Fruit fly (Drosophila melanogaster) whole organism, embryonic: ENCODE data around the gene Fer3.

Experiments used
- CG10267 ChIP-seq: fragments of 200-800 bp; sonication (Bioruptor generic); optimal IDR thresholded peaks from 2 replicates; lab custom pipeline; 2018; ENCODE audit warnings: missing biosample characterization, mild to moderate bottlenecking, missing genetic modification characterization, moderate library complexity
- CG12155 ChIP-seq: fragments of 200-800 bp; sonication (Bioruptor generic); optimal IDR thresholded peaks from 3 replicates; lab custom pipeline; 2016; ENCODE audit warnings: missing biosample characterization, missing genetic modification characterization
- CG13287 ChIP-seq: fragments of 200-800 bp; sonication (Bioruptor generic); IDR thresholded peaks from 2 replicates; pipeline ENCODE4 v1.3.6; 2022; ENCODE audit warnings: missing biosample characterization, missing genetic modification characterization; ENCODE audit not compliant: partially characterized antibody
- CG14710 ChIP-seq: fragments of 200-800 bp; sonication (Bioruptor generic); optimal IDR thresholded peaks from 3 replicates; lab custom pipeline; 2019; ENCODE audit warnings: missing biosample characterization, mild to moderate bottlenecking, missing genetic modification characterization, moderate library complexity
- CG15269 ChIP-seq: fragments of 200-800 bp; sonication (Bioruptor generic); optimal IDR thresholded peaks from 2 replicates; lab custom pipeline; 2018; ENCODE audit warnings: missing biosample characterization, mild to moderate bottlenecking, missing genetic modification characterization, moderate library complexity
- CG16815 ChIP-seq: fragments of 200-800 bp; sonication (Bioruptor generic); optimal IDR thresholded peaks from 3 replicates; lab custom pipeline; 2017; ENCODE audit warnings: missing biosample characterization, mild to moderate bottlenecking, missing genetic modification characterization
- CG18011 ChIP-seq: fragments of 200-800 bp; sonication (Bioruptor generic); optimal IDR thresholded peaks from 2 replicates; lab custom pipeline; 2017; ENCODE audit warnings: missing biosample characterization, missing genetic modification characterization, mild to moderate bottlenecking, moderate library complexity, missing genotype
- CG18262 ChIP-seq: fragments of 200-800 bp; optimal IDR thresholded peaks from 3 replicates; lab custom pipeline; 2019; ENCODE audit warnings: missing biosample characterization, mild to moderate bottlenecking, missing genetic modification characterization, moderate library complexity
- CG18599 ChIP-seq: fragments of 200-800 bp; sonication (Bioruptor generic); optimal IDR thresholded peaks from 3 replicates; lab custom pipeline; 2017; ENCODE audit warnings: missing biosample characterization, missing genetic modification characterization, mild to moderate bottlenecking, moderate library complexity, missing genetic modification reagents
- CG2129 ChIP-seq: fragments of 200-800 bp; sonication (Bioruptor generic); IDR thresholded peaks from 2 replicates; pipeline ENCODE4 v1.3.6; 2022; ENCODE audit warnings: missing biosample characterization, missing genetic modification characterization; ENCODE audit not compliant: partially characterized antibody
- CG2875 ChIP-seq: fragments of 200-800 bp; sonication (Bioruptor generic); optimal IDR thresholded peaks from 2 replicates; lab custom pipeline; 2017; ENCODE audit warnings: missing biosample characterization, mild to moderate bottlenecking, missing genetic modification characterization, missing genetic modification reagents
- CG2889 ChIP-seq: fragments of 200-800 bp; sonication (Bioruptor generic); IDR thresholded peaks from 3 replicates; pipeline ENCODE4 v1.3.6; 2022; ENCODE audit warnings: missing biosample characterization, missing genetic modification characterization
- CG4360 ChIP-seq: fragments of 200-800 bp; sonication (Bioruptor generic); IDR thresholded peaks from 2 replicates; pipeline ENCODE4 v1.3.6; 2022; ENCODE audit warnings: missing biosample characterization, missing genetic modification characterization
- CG6254 ChIP-seq: fragments of 200-800 bp; sonication (Bioruptor generic); optimal IDR thresholded peaks from 3 replicates; lab custom pipeline; 2017; ENCODE audit warnings: mild to moderate bottlenecking, missing biosample characterization, missing genetic modification reagents, missing genetic modification characterization
- CG7556 ChIP-seq: fragments of 200-800 bp; sonication (Bioruptor generic); optimal IDR thresholded peaks from 2 replicates; lab custom pipeline; 2017; ENCODE audit warnings: missing biosample characterization, mild to moderate bottlenecking, missing genetic modification characterization
- CG8924 ChIP-seq: fragments of 200-800 bp; optimal IDR thresholded peaks from 3 replicates; lab custom pipeline; 2019; ENCODE audit warnings: missing biosample characterization, mild to moderate bottlenecking, missing genetic modification characterization, moderate library complexity
- CG8944 ChIP-seq: fragments of 200-800 bp; sonication (Bioruptor generic); optimal IDR thresholded peaks from 3 replicates; lab custom pipeline; 2016; ENCODE audit warnings: missing biosample characterization, missing genetic modification characterization
- CkIIα-i1 ChIP-seq: fragments of 200-800 bp; sonication (Bioruptor generic); IDR thresholded peaks from 2 replicates; pipeline ENCODE4 v1.3.6; 2022; ENCODE audit warnings: missing biosample characterization, missing genetic modification characterization
- Dad ChIP-seq: fragments of 200-800 bp; sonication (Bioruptor generic); optimal IDR thresholded peaks from 3 replicates; lab custom pipeline; 2016; ENCODE audit warnings: missing biosample characterization, missing genetic modification characterization
- Doc2 ChIP-seq: fragments of 200-800 bp; sonication (Bioruptor generic); IDR thresholded peaks from 2 replicates; pipeline ENCODE4 v1.3.6; 2022; ENCODE audit warnings: missing biosample characterization, missing genetic modification characterization
- Doc3 ChIP-seq: fragments of 200-800 bp; sonication (Bioruptor generic); IDR thresholded peaks from 3 replicates; pipeline ENCODE4 v1.3.6; 2022; ENCODE audit warnings: missing biosample characterization, missing genetic modification characterization; ENCODE audit not compliant: partially characterized antibody
- Drgx ChIP-seq: fragments of 200-800 bp; sonication (Bioruptor generic); IDR thresholded peaks from 2 replicates; pipeline ENCODE4 v1.3.6; 2022; ENCODE audit warnings: missing biosample characterization, missing genetic modification characterization
- Fer1 ChIP-seq: fragments of 200-800 bp; sonication (Bioruptor generic); optimal IDR thresholded peaks from 2 replicates; lab custom pipeline; 2017; ENCODE audit warnings: missing biosample characterization, mild to moderate bottlenecking, missing genetic modification characterization
- Fer2 ChIP-seq: fragments of 200-800 bp; sonication (Bioruptor generic); optimal IDR thresholded peaks from 2 replicates; lab custom pipeline; 2018; ENCODE audit warnings: missing biosample characterization, mild to moderate bottlenecking, missing genetic modification characterization, moderate library complexity
- Fer3 ChIP-seq: fragments of 200-800 bp; sonication (Bioruptor generic); optimal IDR thresholded peaks from 2 replicates; lab custom pipeline; 2018; ENCODE audit warnings: missing biosample characterization, mild to moderate bottlenecking, missing genetic modification characterization, moderate library complexity
- H2.0 ChIP-seq: fragments of 200-800 bp; sonication (Bioruptor generic); IDR thresholded peaks from 2 replicates; pipeline ENCODE4 v1.3.6; 2022; ENCODE audit warnings: missing biosample characterization, missing genetic modification characterization
- HmgD ChIP-seq: fragments of 200-800 bp; sonication (Bioruptor generic); optimal IDR thresholded peaks from 3 replicates; lab custom pipeline; 2016; ENCODE audit warnings: missing biosample characterization, missing genetic modification characterization
- Nf-YC ChIP-seq: fragments of 200-800 bp; optimal IDR thresholded peaks from 3 replicates; lab custom pipeline; 2019; ENCODE audit warnings: missing biosample characterization, mild to moderate bottlenecking, missing genetic modification characterization, moderate library complexity
- Ptx1 ChIP-seq: fragments of 200-800 bp; sonication (Bioruptor generic); IDR thresholded peaks from 2 replicates; pipeline ENCODE4 v1.3.6; 2022; ENCODE audit warnings: missing biosample characterization, missing genetic modification characterization
- Scr ChIP-seq: fragments of 200-800 bp; sonication (Bioruptor generic); IDR thresholded peaks from 2 replicates; pipeline ENCODE4 v1.3.6; 2022; ENCODE audit warnings: missing biosample characterization, missing genetic modification characterization; ENCODE audit not compliant: partially characterized antibody
- Six4 ChIP-seq: fragments of 200-800 bp; sonication (Bioruptor generic); optimal IDR thresholded peaks from 2 replicates; lab custom pipeline; 2016; ENCODE audit warnings: missing biosample characterization, missing genetic modification characterization
- amos ChIP-seq: fragments of 200-800 bp; sonication (Bioruptor generic); IDR thresholded peaks from 2 replicates; pipeline ENCODE4 v1.3.6; 2022; ENCODE audit warnings: missing biosample characterization, missing genetic modification characterization; ENCODE audit not compliant: partially characterized antibody
- cwo ChIP-seq: fragments of 200-800 bp; sonication (Bioruptor generic); optimal IDR thresholded peaks from 3 replicates; lab custom pipeline; 2017; ENCODE audit warnings: missing biosample characterization, missing genetic modification characterization, mild to moderate bottlenecking, moderate library complexity, missing genetic modification reagents
- dysf ChIP-seq: fragments of 200-800 bp; sonication (Bioruptor generic); IDR thresholded peaks from 3 replicates; pipeline ENCODE4 v1.3.6; 2022; ENCODE audit warnings: missing biosample characterization, missing genetic modification characterization
- emc ChIP-seq: fragments of 200-800 bp; sonication (Bioruptor generic); optimal IDR thresholded peaks from 2 replicates; lab custom pipeline; 2016; ENCODE audit warnings: missing biosample characterization, missing genetic modification characterization
- knrl ChIP-seq: fragments of 200-800 bp; sonication (Bioruptor generic); IDR thresholded peaks from 3 replicates; pipeline ENCODE4 v1.3.6; 2022; ENCODE audit warnings: missing biosample characterization, missing genetic modification characterization; ENCODE audit not compliant: partially characterized antibody
- lmd ChIP-seq: fragments of 200-800 bp; sonication (Bioruptor generic); IDR thresholded peaks from 2 replicates; pipeline ENCODE4 v1.3.6; 2022; ENCODE audit warnings: missing biosample characterization, missing genetic modification characterization
- lov ChIP-seq, 2 experiments: fragments of 200-800 bp in 1 of 2; fragments of >200 bp in 1 of 2; sonication (Bioruptor generic) in 1 of 2; IDR thresholded peaks in 1 of 2; optimal IDR thresholded peaks in 1 of 2; 2 replicates in 1 of 2; 3 replicates in 1 of 2; pipeline versions ENCODE4 v1.3.6 to Lab custom; 2017 to 2022; ENCODE audit warnings: missing biosample characterization in 1 of 2, missing genetic modification characterization in 1 of 2
- nau ChIP-seq: fragments of 200-800 bp; sonication (Bioruptor generic); optimal IDR thresholded peaks from 3 replicates; lab custom pipeline; 2017; ENCODE audit warnings: missing biosample characterization, mild to moderate bottlenecking, missing genetic modification characterization, missing genetic modification reagents
- nerfin-1 ChIP-seq: fragments of 200-800 bp; sonication (Bioruptor generic); optimal IDR thresholded peaks from 3 replicates; lab custom pipeline; 2019; ENCODE audit warnings: missing biosample characterization, mild to moderate bottlenecking, missing genetic modification characterization, moderate library complexity
- nom ChIP-seq: fragments of 200-800 bp; sonication (Bioruptor generic); optimal IDR thresholded peaks from 2 replicates; lab custom pipeline; 2017; ENCODE audit warnings: missing biosample characterization, missing genetic modification characterization, mild to moderate bottlenecking, moderate library complexity, missing genetic modification reagents
- pros ChIP-seq: fragments of 200-800 bp; sonication (Bioruptor generic); optimal IDR thresholded peaks from 3 replicates; lab custom pipeline; 2019; ENCODE audit warnings: missing biosample characterization, mild to moderate bottlenecking, missing genetic modification characterization, moderate library complexity
- sens ChIP-seq: fragments of 200-800 bp; sonication (Bioruptor generic); peaks from one replicate; lab custom pipeline; 2016; ENCODE audit warnings: missing biosample characterization, missing genetic modification characterization
- sim ChIP-seq: fragments of 200-800 bp; sonication (Bioruptor generic); IDR thresholded peaks from 2 replicates; pipeline ENCODE4 v1.3.6; 2022; ENCODE audit warnings: missing biosample characterization, missing genetic modification characterization
- slbo ChIP-seq: fragments of 200-800 bp; sonication (Bioruptor generic); IDR thresholded peaks from 2 replicates; pipeline ENCODE4 v1.3.6; 2022; ENCODE audit warnings: missing biosample characterization, missing genetic modification characterization
- ssp ChIP-seq: fragments of 200-800 bp; sonication (Bioruptor generic); IDR thresholded peaks from 2 replicates; pipeline ENCODE4 v1.3.6; 2022; ENCODE audit warnings: missing biosample characterization, missing genetic modification characterization
- tll ChIP-seq, 2 experiments: fragments of 200-800 bp in 1 of 2; fragments of >200 bp in 1 of 2; sonication (Bioruptor generic) in 1 of 2; optimal IDR thresholded peaks; 2 replicates each; lab custom pipeline; 2017 to 2019; ENCODE audit warnings: missing biosample characterization in 2 of 2, missing genetic modification characterization in 2 of 2, mild to moderate bottlenecking in 1 of 2, moderate library complexity in 1 of 2
- wdn ChIP-seq: fragments of 200-800 bp; sonication (Bioruptor generic); IDR thresholded peaks from 2 replicates; pipeline ENCODE4 v1.3.6; 2022; ENCODE audit warnings: missing biosample characterization, missing genetic modification characterization

Gene Fer3

dm6 chr3R:11655873-11656374 is 38.2 kb downstream of the Fer3 start, which contains the start of gene CG42327 (continued):
- peak; percentile 90 for TF ChIP-seq slbo
- peak; percentile 79 for TF ChIP-seq Dad
- no peak for TF ChIP-seq Doc3 (GFP tag; lab: Robert Waterston, UW)
- TF ChIP-seq CG12155 (GFP tag; lab: Kevin White, UChicago), result peak; percentile 85
- peak; percentile 90 for TF ChIP-seq CG10267 (tag; lab: Kevin White, UChicago)
- peak; percentile 85 for TF ChIP-seq Doc2
- TF ChIP-seq Drgx (GFP tag; lab: Robert Waterston, UW), result peak; percentile 98
- 0 out of 2 replicates have a peak, but pooled peaks have one; percentile 47 for TF ChIP-seq Scr (GFP tag; lab: Robert Waterston, UW)
- TF ChIP-seq sens (GFP tag; lab: Kevin White, UChicago), result peak; percentile 99
- TF ChIP-seq pros, result no peak
- peak; percentile 89 for TF ChIP-seq CG16815
- TF ChIP-seq nom (GFP tag; lab: Kevin White, UChicago), result peak; percentile 84
- peak; percentile 94 for TF ChIP-seq Fer1 (GFP tag; lab: Kevin White, UChicago)
- TF ChIP-seq Fer3 (tag; lab: Kevin White, UChicago), result peak; percentile 87
- peak; percentile 95 for TF ChIP-seq CG8924 (tag; lab: Kevin White, UChicago)
- peak; percentile 88 for TF ChIP-seq CG2889
- TF ChIP-seq CkIIα-i1 (GFP tag; lab: Robert Waterston, UW), result peak; percentile 26; the same call in 1 of the 2 replicates
- peak; percentile 89 for TF ChIP-seq cwo (GFP tag; lab: Kevin White, UChicago)
- TF ChIP-seq CG4360, result peak; percentile 83
- TF ChIP-seq lmd (GFP tag; lab: Robert Waterston, UW), result peak; percentile 94
- TF ChIP-seq emc (GFP tag; lab: Kevin White, UChicago), result no peak
- peak; percentile 96 for TF ChIP-seq Ptx1
- peak; percentile 75 for TF ChIP-seq Nf-YC (tag; lab: Kevin White, UChicago)
- TF ChIP-seq amos (GFP tag; lab: Robert Waterston, UW), result peak; percentile 32; the same call in 1 of the 2 replicates
- peak; percentile 58 for TF ChIP-seq HmgD (GFP tag; lab: Kevin White, UChicago)
- TF ChIP-seq sim, result peak; percentile 94
- TF ChIP-seq CG2875 (GFP tag; lab: Kevin White, UChicago), result peak; percentile 98
- peak; percentile 95 for TF ChIP-seq CG6254 (GFP tag; lab: Kevin White, UChicago)
- TF ChIP-seq tll (GFP tag; optimal IDR thresholded peaks at IDR 0.05; lab: Kevin White, UChicago), result no peak
- TF ChIP-seq lov (optimal IDR thresholded peaks at IDR 0.05; lab: Kevin White, UChicago), result no peak
- TF ChIP-seq lov (GFP tag; IDR thresholded peaks at IDR 0.05; lab: Robert Waterston, UW), result peak; percentile 96
- TF ChIP-seq CG18262 (tag; lab: Kevin White, UChicago), result peak; percentile 97
- peak; percentile 87 for TF ChIP-seq ssp
- TF ChIP-seq nerfin-1 (tag; lab: Kevin White, UChicago), result peak; percentile 85
- TF ChIP-seq CG18011 (GFP tag; lab: Kevin White, UChicago), result peak; percentile 76
- TF ChIP-seq CG15269 (tag; lab: Kevin White, UChicago), result peak; percentile 94
- TF ChIP-seq wdn, result peak; percentile 91
- TF ChIP-seq dysf, result peak; percentile 94
- peak; percentile 91 for TF ChIP-seq CG14710 (tag; lab: Kevin White, UChicago)
- peak; percentile 88 for TF ChIP-seq Six4
- TF ChIP-seq Fer2 (tag; lab: Kevin White, UChicago), result peak; percentile 48
- TF ChIP-seq CG18599 (GFP tag; lab: Kevin White, UChicago), result peak; percentile 95
- no peak; the same call in 2 of the 3 replicates for TF ChIP-seq knrl (GFP tag; lab: Robert Waterston, UW)
- TF ChIP-seq CG2129 (GFP tag; lab: Robert Waterston, UW), result no peak
- TF ChIP-seq CG8944 (GFP tag; lab: Kevin White, UChicago), result peak; percentile 81
- TF ChIP-seq CG13287, result peak; percentile 59
- peak; percentile 95 for TF ChIP-seq CG7556 (GFP tag; lab: Kevin White, UChicago)
- TF ChIP-seq nau, result peak; percentile 91
- TF ChIP-seq H2.0 (GFP tag; lab: Robert Waterston, UW), result peak; percentile 93
